Worm (Caenorhabditis elegans) whole organism, L1 larva: Measurements from ENCODE around the gene B0244.7.

Source experiments
- C16A3.4 ChIP-seq: fragments of 150-350 bp; optimal IDR thresholded peaks from 2 replicates; lab custom pipeline; 2014; ENCODE audit warnings: missing biosample characterization, missing genetic modification characterization
- C34B4.2 ChIP-seq: sonication (generic microtip); optimal IDR thresholded peaks from 2 replicates; lab custom pipeline; 2017; ENCODE audit warnings: mild to moderate bottlenecking, missing genetic modification characterization, missing compliant biosample characterization
- alr-1 ChIP-seq: fragments of 200-800 bp; sonication (Bioruptor generic); optimal IDR thresholded peaks from 2 replicates; lab custom pipeline; 2018; ENCODE audit warnings: borderline replicate concordance, mild to moderate bottlenecking, missing genetic modification characterization, missing compliant biosample characterization
- blmp-1 ChIP-seq: fragments of 150-350 bp; optimal IDR thresholded peaks from 2 replicates; lab custom pipeline; 2014; ENCODE audit warnings: missing biosample characterization, missing genetic modification characterization
- ceh-63 ChIP-seq: fragments of 200-800 bp; sonication (Bioruptor generic); optimal IDR thresholded peaks from 2 replicates; lab custom pipeline; 2018; ENCODE audit warnings: mild to moderate bottlenecking, missing genetic modification characterization, missing compliant biosample characterization
- ceh-8 ChIP-seq: fragments of 200-800 bp; sonication (Bioruptor generic); optimal IDR thresholded peaks from 2 replicates; lab custom pipeline; 2018; ENCODE audit warnings: mild to moderate bottlenecking, missing genetic modification characterization, moderate library complexity, missing compliant biosample characterization
- ceh-82 ChIP-seq, 3 experiments: fragments of 150-350 bp in 1 of 3; sonication (generic microtip) in 2 of 3; optimal IDR thresholded peaks; 2 replicates each; lab custom pipeline; 2014 to 2017; ENCODE audit warnings: missing biosample characterization in 3 of 3, missing genetic modification characterization in 3 of 3
- ceh-88 ChIP-seq: fragments of 200-800 bp; sonication (Bioruptor generic); IDR thresholded peaks from 2 replicates; pipeline ENCODE4 v1.3.6; 2022; ENCODE audit warnings: missing genetic modification characterization, missing compliant biosample characterization
- ceh-90 ChIP-seq: sonication (generic microtip); optimal IDR thresholded peaks from 2 replicates; lab custom pipeline; 2016; ENCODE audit warnings: missing genetic modification characterization, missing compliant biosample characterization
- ces-1 ChIP-seq: fragments of 150-350 bp; optimal IDR thresholded peaks from 2 replicates; lab custom pipeline; 2014; ENCODE audit warnings: missing biosample characterization, missing genetic modification reagents, missing genetic modification characterization
- dsc-1 ChIP-seq: sonication (generic microtip); optimal IDR thresholded peaks from 2 replicates; lab custom pipeline; 2016; ENCODE audit warnings: mild to moderate bottlenecking, missing genetic modification characterization, missing compliant biosample characterization
- efl-1 ChIP-seq, 4 experiments: fragments of 150-350 bp; optimal IDR thresholded peaks in 3 of 4; peaks in 1 of 4; 1 replicate in 1 of 4; 2 replicates in 3 of 4; lab custom pipeline; 2014; ENCODE audit warnings: missing biosample characterization in 2 of 4, missing genetic modification characterization in 2 of 4, missing genetic modification reagents in 2 of 4
- efl-3 ChIP-seq: fragments of 200-800 bp; sonication (Bioruptor generic); optimal IDR thresholded peaks from 2 replicates; lab custom pipeline; 2018; ENCODE audit warnings: mild to moderate bottlenecking, missing genetic modification characterization, missing compliant biosample characterization
- egl-13 ChIP-seq: sonication (generic microtip); optimal IDR thresholded peaks from 2 replicates; lab custom pipeline; 2016; ENCODE audit warnings: missing genotype, missing genetic modification reagents, missing genetic modification characterization, missing compliant biosample characterization
- elt-2 ChIP-seq: sonication (generic microtip); optimal IDR thresholded peaks from 2 replicates; lab custom pipeline; 2016; ENCODE audit warnings: missing genetic modification characterization, mild to moderate bottlenecking, inconsistent platforms, missing compliant biosample characterization, missing genetic modification reagents
- fkh-10 ChIP-seq: sonication (generic microtip); optimal IDR thresholded peaks from 2 replicates; lab custom pipeline; 2017; ENCODE audit warnings: missing biosample characterization, missing genetic modification reagents, missing genetic modification characterization
- fkh-4 ChIP-seq: sonication (generic microtip); optimal IDR thresholded peaks from 2 replicates; lab custom pipeline; 2016; ENCODE audit warnings: missing compliant biosample characterization, missing genetic modification characterization, borderline replicate concordance
- fos-1 ChIP-seq: fragments of 150-350 bp; optimal IDR thresholded peaks from 2 replicates; lab custom pipeline; 2014; ENCODE audit warnings: missing biosample characterization, missing genetic modification characterization
- grh-1 ChIP-seq: fragments of 200-800 bp; sonication (Bioruptor generic); IDR thresholded peaks from 2 replicates; pipeline ENCODE4 v1.3.6; 2022; ENCODE audit warnings: missing genetic modification reagents, missing genetic modification characterization, missing compliant biosample characterization
- hlh-4 ChIP-seq: sonication (generic microtip); optimal IDR thresholded peaks from 2 replicates; lab custom pipeline; 2016; ENCODE audit warnings: mild to moderate bottlenecking, missing genetic modification characterization, missing compliant biosample characterization
- hpl-2 ChIP-seq: fragments of 150-350 bp; optimal IDR thresholded peaks from 2 replicates; lab custom pipeline; 2014; ENCODE audit warnings: missing biosample characterization, missing genetic modification reagents, missing genetic modification characterization
- lin-13 ChIP-seq: fragments of 150-350 bp; optimal IDR thresholded peaks from 2 replicates; lab custom pipeline; 2014; ENCODE audit warnings: missing biosample characterization, missing genetic modification reagents, missing genetic modification characterization
- lin-39 ChIP-seq: fragments of 150-350 bp; optimal IDR thresholded peaks from 2 replicates; lab custom pipeline; 2014; ENCODE audit warnings: missing biosample characterization, missing genetic modification reagents, missing genetic modification characterization
- mef-2 ChIP-seq: fragments of 150-350 bp; optimal IDR thresholded peaks from 2 replicates; lab custom pipeline; 2014; ENCODE audit warnings: missing biosample characterization, missing genetic modification characterization
- mep-1 ChIP-seq: fragments of 150-350 bp; optimal IDR thresholded peaks from 2 replicates; lab custom pipeline; 2014; ENCODE audit warnings: missing biosample characterization, missing genetic modification characterization
- nhr-11 ChIP-seq: fragments of 150-350 bp; optimal IDR thresholded peaks from 2 replicates; lab custom pipeline; 2014; ENCODE audit warnings: missing biosample characterization, missing genetic modification characterization
- nhr-19 ChIP-seq: fragments of 200-800 bp; sonication (Bioruptor generic); conservative IDR thresholded peaks from 2 replicates; pipeline ENCODE4 v1.3.6; 2022; ENCODE audit warnings: missing genetic modification characterization, missing compliant biosample characterization
- nhr-20 ChIP-seq: sonication (generic microtip); optimal IDR thresholded peaks from 2 replicates; lab custom pipeline; 2016; ENCODE audit warnings: mild to moderate bottlenecking, missing genetic modification characterization, missing compliant biosample characterization
- nhr-237 ChIP-seq: fragments of 150-350 bp; optimal IDR thresholded peaks from 2 replicates; lab custom pipeline; 2014; ENCODE audit warnings: missing biosample characterization, missing genetic modification characterization
- nhr-84 ChIP-seq: sonication (generic microtip); optimal IDR thresholded peaks from 2 replicates; lab custom pipeline; 2017; ENCODE audit warnings: missing biosample characterization, missing genetic modification characterization
- nhr-85 ChIP-seq: sonication (generic microtip); peaks from one replicate; lab custom pipeline; 2016; ENCODE audit warnings: missing genetic modification characterization, inconsistent platforms, missing compliant biosample characterization
- nhr-90 ChIP-seq: sonication (generic microtip); optimal IDR thresholded peaks from 2 replicates; lab custom pipeline; 2016; ENCODE audit warnings: mild to moderate bottlenecking, missing genetic modification characterization, missing compliant biosample characterization; ENCODE audit not compliant: poor library complexity
- pax-3 ChIP-seq: fragments of 200-800 bp; sonication (Bioruptor generic); optimal IDR thresholded peaks from 2 replicates; lab custom pipeline; 2018; ENCODE audit warnings: mild to moderate bottlenecking, missing genetic modification characterization, moderate library complexity, missing compliant biosample characterization
- pqm-1 ChIP-seq: sonication (generic microtip); optimal IDR thresholded peaks from 3 replicates; lab custom pipeline; 2017; ENCODE audit warnings: missing biosample characterization, missing genetic modification characterization
- rnt-1 ChIP-seq: sonication (generic microtip); optimal IDR thresholded peaks from 2 replicates; lab custom pipeline; 2016; ENCODE audit warnings: mild to moderate bottlenecking, missing genetic modification characterization, moderate library complexity, missing compliant biosample characterization
- skn-1 ChIP-seq: fragments of 150-350 bp; optimal IDR thresholded peaks from 2 replicates; lab custom pipeline; 2014; ENCODE audit warnings: missing biosample characterization, missing genetic modification characterization
- snpc-4 ChIP-seq: fragments of 150-350 bp; optimal IDR thresholded peaks from 2 replicates; lab custom pipeline; 2014; ENCODE audit warnings: missing biosample characterization, missing genetic modification characterization
- snu-23 ChIP-seq: sonication (generic microtip); optimal IDR thresholded peaks from 2 replicates; lab custom pipeline; 2016; ENCODE audit warnings: missing genetic modification characterization, missing compliant biosample characterization
- sup-37 ChIP-seq: fragments of 200-800 bp; sonication (Bioruptor generic); optimal IDR thresholded peaks from 2 replicates; lab custom pipeline; 2018; ENCODE audit warnings: mild to moderate bottlenecking, missing genetic modification characterization, missing compliant biosample characterization
- tlp-1 ChIP-seq: fragments of 150-350 bp; optimal IDR thresholded peaks from 2 replicates; lab custom pipeline; 2014; ENCODE audit warnings: missing biosample characterization, missing genetic modification characterization
- unc-130 ChIP-seq: fragments of 150-350 bp; optimal IDR thresholded peaks from 2 replicates; lab custom pipeline; 2017; ENCODE audit warnings: missing biosample characterization, missing genetic modification characterization, inconsistent platforms
- unc-30 ChIP-seq: sonication (generic microtip); optimal IDR thresholded peaks from 2 replicates; lab custom pipeline; 2017; ENCODE audit warnings: missing biosample characterization, missing genetic modification characterization
- unc-98 ChIP-seq: fragments of 200-800 bp; sonication (Bioruptor generic); IDR thresholded peaks from 2 replicates; pipeline ENCODE4 v1.3.6; 2022; ENCODE audit warnings: missing genetic modification characterization, missing compliant biosample characterization
- vab-15 ChIP-seq: sonication (generic microtip); optimal IDR thresholded peaks from 2 replicates; lab custom pipeline; 2017; ENCODE audit warnings: missing genotype, mild to moderate bottlenecking, missing genetic modification characterization, missing compliant biosample characterization
- zip-4 ChIP-seq: fragments of 200-800 bp; sonication (Bioruptor generic); optimal IDR thresholded peaks from 2 replicates; lab custom pipeline; 2018; ENCODE audit warnings: mild to moderate bottlenecking, missing genetic modification characterization, moderate library complexity, missing compliant biosample characterization
- ztf-4 ChIP-seq: fragments of 150-350 bp; optimal IDR thresholded peaks from 2 replicates; lab custom pipeline; 2014; ENCODE audit warnings: missing biosample characterization, missing genetic modification characterization

B0244.7 gene

DNA sequence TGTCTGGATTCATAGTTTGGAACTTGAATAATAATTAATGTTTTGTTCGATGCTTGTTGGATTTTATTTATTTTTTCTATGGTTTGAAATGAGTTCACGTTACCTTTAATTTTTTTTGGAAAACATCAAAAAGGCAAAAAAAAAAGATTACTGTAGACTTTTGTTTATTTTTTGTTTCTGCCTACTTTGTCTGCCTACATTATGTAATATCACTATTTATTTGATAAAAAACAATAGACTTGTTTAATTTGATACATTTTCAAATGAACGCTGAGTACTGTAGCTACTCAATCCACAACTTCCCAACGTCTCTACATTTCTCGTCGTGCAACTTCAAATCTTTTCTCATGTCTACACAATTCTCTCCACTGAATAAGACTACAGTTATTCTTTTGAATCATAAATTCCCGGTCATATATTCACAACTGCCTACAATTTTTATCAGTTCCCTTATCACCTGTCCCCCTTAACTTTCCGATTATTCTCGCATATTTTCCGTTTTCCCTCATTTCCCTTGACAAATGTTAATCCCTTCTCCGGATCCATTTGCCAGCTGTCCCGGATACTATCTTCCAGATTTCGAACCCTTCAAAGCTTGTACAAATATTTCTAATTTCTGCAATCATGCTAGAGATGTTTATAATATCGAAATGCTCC, at the start of gene B0244.7, which contains the start of gene B0244.9:
Gene B0244.7 (plus strand): TSS at position 522 of the 657 bp plus-strand sequence.
Gene B0244.9 (minus strand): TSS at position 51 of the 657 bp plus-strand sequence.
- TF ChIP-seq elt-2 (tag; lab: Kevin White, UChicago) = peak; percentile 43
- no peak for TF ChIP-seq ceh-8 (GFP tag; lab: Kevin White, UChicago)
- TF ChIP-seq mep-1 = no peak
- TF ChIP-seq efl-1 (optimal IDR thresholded peaks at IDR 0.05; lab: Kevin White, UChicago) = no peak
- peak in 1 of 2 experiments; percentile 20 for TF ChIP-seq efl-1 (GFP tag; optimal IDR thresholded peaks at IDR 0.05 in 1 of 2; lab: Kevin White, UChicago)
- TF ChIP-seq ceh-88 (GFP tag; lab: Robert Waterston, UW) = no peak
- no peak for TF ChIP-seq unc-30
- TF ChIP-seq ceh-90 (tag; lab: Kevin White, UChicago) = no peak

DNA sequence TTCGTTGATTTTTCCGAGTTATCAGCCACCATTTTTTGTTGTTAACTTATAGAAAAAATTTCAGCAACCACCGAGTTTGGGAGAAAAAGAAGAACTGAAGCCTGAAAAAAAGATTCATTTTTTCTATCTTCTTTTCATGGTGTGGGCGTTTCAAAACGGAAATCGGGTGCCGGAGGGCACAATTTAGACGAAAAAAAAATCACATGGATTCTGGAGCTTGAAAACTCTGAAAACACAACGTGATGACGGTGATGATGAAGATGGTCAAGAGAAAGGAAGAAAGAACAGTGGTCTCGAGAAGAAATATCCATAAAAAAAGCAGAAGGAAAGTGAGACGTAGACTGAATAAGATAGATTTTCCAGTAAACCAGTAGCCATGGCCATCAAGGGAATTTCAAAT, 47.3 kb upstream of the B0244.7 start, which contains the start of gene rcan-1:
Gene rcan-1 (minus strand): TSS at position 101 of the 400 bp plus-strand sequence.
- no peak for TF ChIP-seq hpl-2 (GFP tag; lab: Kevin White, UChicago)
- TF ChIP-seq sup-37 = no peak
- TF ChIP-seq ceh-63 = no peak
- TF ChIP-seq nhr-237 = no peak
- TF ChIP-seq mef-2 (tag; lab: Kevin White, UChicago) = no peak
- TF ChIP-seq egl-13 (tag; lab: Kevin White, UChicago) = no peak

DNA sequence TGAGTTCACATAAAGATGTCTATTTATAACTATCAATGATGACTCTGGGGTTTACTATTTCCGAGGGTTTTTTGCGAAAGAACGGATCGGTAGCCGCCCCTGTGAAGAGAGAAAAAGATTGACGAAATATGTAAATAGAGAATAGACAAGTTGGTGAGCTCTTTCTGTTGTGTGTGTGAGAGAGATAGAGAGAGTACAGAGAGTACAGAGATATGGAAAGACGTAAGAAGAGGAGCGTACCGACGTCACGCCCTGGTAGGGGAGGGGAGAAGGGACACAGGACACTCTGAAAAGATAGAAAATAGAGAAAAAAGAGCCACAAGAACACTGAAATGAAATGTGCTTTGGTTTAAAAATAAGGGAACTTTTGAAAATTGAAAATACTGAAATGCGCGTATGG, 43.1 kb upstream of the B0244.7 start:
- TF ChIP-seq hlh-4 (tag; lab: Kevin White, UChicago) = no peak
- TF ChIP-seq skn-1 (tag; lab: Kevin White, UChicago) = peak; percentile 35
- TF ChIP-seq elt-2 (tag; lab: Kevin White, UChicago) = no peak
- TF ChIP-seq pqm-1 (tag; lab: Kevin White, UChicago) = no peak
- TF ChIP-seq nhr-19 (GFP tag; lab: Robert Waterston, UW) = peak; percentile 16
- no peak for TF ChIP-seq unc-98 (GFP tag; lab: Robert Waterston, UW)
- TF ChIP-seq efl-3 (GFP tag; lab: Kevin White, UChicago) = no peak
- TF ChIP-seq blmp-1 (tag; lab: Kevin White, UChicago) = no peak
- TF ChIP-seq C16A3.4 (tag; lab: Kevin White, UChicago) = peak; percentile 12
- no peak for TF ChIP-seq unc-30
- no peak for TF ChIP-seq nhr-237
- no peak for TF ChIP-seq unc-130 (tag; lab: Kevin White, UChicago)
- peak in 2 of 3 experiments; percentile 47 to 64 for TF ChIP-seq ceh-82 (tag; optimal IDR thresholded peaks at IDR 0.05; lab: Kevin White, UChicago)
- peak; percentile 5 for TF ChIP-seq fkh-10 (GFP tag; lab: Kevin White, UChicago)
- TF ChIP-seq pax-3 (tag; lab: Kevin White, UChicago) = no peak
- TF ChIP-seq dsc-1 = no peak
- no peak for TF ChIP-seq vab-15 (tag; lab: Kevin White, UChicago)
- no peak for TF ChIP-seq fkh-4 (tag; lab: Kevin White, UChicago)
- TF ChIP-seq ceh-8 (GFP tag; lab: Kevin White, UChicago) = no peak
- TF ChIP-seq efl-1 (optimal IDR thresholded peaks at IDR 0.05; lab: Kevin White, UChicago) = peak; percentile 29 to 30
- no peak for TF ChIP-seq efl-1 (GFP tag; optimal IDR thresholded peaks at IDR 0.05 in 1 of 2; lab: Kevin White, UChicago)
- TF ChIP-seq zip-4 (GFP tag; lab: Kevin White, UChicago) = no peak
- TF ChIP-seq nhr-84 = no peak
- peak; percentile 1 for TF ChIP-seq snpc-4
- no peak for TF ChIP-seq ces-1
- TF ChIP-seq rnt-1 (tag; lab: Kevin White, UChicago) = peak; percentile 43
- TF ChIP-seq nhr-90 = no peak
- TF ChIP-seq egl-13 (tag; lab: Kevin White, UChicago) = no peak
- TF ChIP-seq ceh-90 (tag; lab: Kevin White, UChicago) = no peak
- no peak for TF ChIP-seq ceh-63
- no peak for TF ChIP-seq nhr-85 (tag; lab: Kevin White, UChicago)
- TF ChIP-seq hpl-2 (GFP tag; lab: Kevin White, UChicago) = no peak
- no peak for TF ChIP-seq grh-1
- no peak for TF ChIP-seq tlp-1 (tag; lab: Kevin White, UChicago)
- no peak for TF ChIP-seq C34B4.2 (tag; lab: Kevin White, UChicago)
- TF ChIP-seq lin-39 = no peak
- no peak for TF ChIP-seq nhr-11 (tag; lab: Kevin White, UChicago)
- TF ChIP-seq ztf-4 (tag; lab: Kevin White, UChicago) = no peak
- no peak for TF ChIP-seq lin-13 (GFP tag; lab: Kevin White, UChicago)
- TF ChIP-seq fos-1 = peak; percentile 33
- peak; percentile 55 for TF ChIP-seq snu-23 (GFP tag; lab: Kevin White, UChicago)
- TF ChIP-seq alr-1 (tag; lab: Kevin White, UChicago) = no peak
- TF ChIP-seq nhr-20 (tag; lab: Kevin White, UChicago) = peak; percentile 34
